Worm (Caenorhabditis elegans): ENCODE results near the gene R09A8.1.

The R09A8.1 gene

DNA sequence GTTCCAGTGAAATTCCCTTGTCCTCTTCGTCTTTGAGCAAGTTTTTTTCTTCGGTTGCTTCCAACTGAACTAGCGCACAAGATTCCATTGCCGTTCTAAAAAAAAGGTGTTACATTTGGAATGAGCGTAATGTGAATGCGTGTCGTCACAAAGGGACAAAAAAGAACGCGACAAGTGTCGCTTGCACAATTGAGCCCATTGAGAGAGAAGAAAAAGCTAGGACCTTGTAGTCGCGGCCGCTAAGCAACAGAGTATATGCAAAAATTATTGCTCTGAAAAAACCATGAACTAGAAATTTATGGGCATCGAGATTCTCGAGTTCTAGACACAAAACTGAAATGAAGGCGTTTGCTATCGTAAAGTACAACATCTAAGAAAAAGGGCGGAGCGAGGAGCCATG is 27.2 kb upstream of the R09A8.1 start, which contains the start of gene T24D5.2:
Gene T24D5.2, minus strand, starts transcription at position 101 of the 400 bp plus-strand sequence.
- TF ChIP-seq dpl-1 (GFP tag; optimal IDR thresholded peaks at IDR 0.05) (no peak), fkh-3 (tag; optimal IDR thresholded peaks at IDR 0.05) (no peak), snpc-3.4 (tag; optimal IDR thresholded peaks at IDR 0.05) (no peak), dpff-1 (tag; optimal IDR thresholded peaks at IDR 0.05) (no peak), lin-26 (GFP tag; IDR thresholded peaks at IDR 0.05) (no peak), ama-1 (optimal IDR thresholded peaks at IDR 0.05) (no peak), ama-1 (GFP tag; optimal IDR thresholded peaks at IDR 0.05) (no peak), B0261.1 (tag; optimal IDR thresholded peaks at IDR 0.05) (no peak), attf-6 (GFP tag; IDR thresholded peaks at IDR 0.05) (no peak), F22D6.2 (tag; optimal IDR thresholded peaks at IDR 0.05) (no peak), akir-1 (GFP tag; optimal IDR thresholded peaks at IDR 0.05) (no peak), ceh-58 (GFP tag; IDR thresholded peaks at IDR 0.05) (no peak), hlh-12 (tag; optimal IDR thresholded peaks at IDR 0.05) (no peak)

DNA sequence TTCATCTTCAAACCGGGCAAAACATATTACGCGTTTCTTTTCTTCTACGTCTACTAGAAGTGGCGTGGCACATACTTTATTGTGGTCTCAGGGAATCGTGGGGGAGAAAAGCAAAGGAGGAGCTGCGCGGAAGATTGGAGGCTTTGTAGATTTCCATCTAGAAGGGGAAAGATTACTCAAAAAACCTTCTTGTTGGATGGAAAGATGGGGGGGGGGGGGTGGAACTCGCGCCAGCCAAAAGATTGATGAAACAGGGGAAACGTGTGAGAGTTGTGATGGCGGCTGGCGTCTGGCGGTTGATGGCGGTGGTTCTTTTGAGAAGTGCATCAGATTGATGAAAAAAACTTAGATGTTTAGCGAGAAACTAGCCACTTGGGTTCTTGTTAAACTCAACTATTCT is 24.0 kb upstream of the R09A8.1 start:
- TF ChIP-seq hlh-26 (GFP tag; conservative IDR thresholded peaks at IDR 0.05) (no peak), chd-7 (tag; optimal IDR thresholded peaks at IDR 0.05) (no peak), nfyb-1 (GFP tag; IDR thresholded peaks at IDR 0.05) (no peak), madf-3 (GFP tag; IDR thresholded peaks at IDR 0.05) (no peak), akir-1 (GFP tag; optimal IDR thresholded peaks at IDR 0.05) (no peak), ztf-28 (GFP tag; IDR thresholded peaks at IDR 0.05) (no peak), Y53G8AR.9 (GFP tag; conservative IDR thresholded peaks at IDR 0.05) (no peak), F10E7.11 (tag; optimal IDR thresholded peaks at IDR 0.05) (no peak), F37B4.10 (GFP tag; IDR thresholded peaks at IDR 0.05) (no peak), ceh-40 (GFP tag; IDR thresholded peaks at IDR 0.05) (no peak), hmg-1.2 (GFP tag; IDR thresholded peaks at IDR 0.05) (no peak), F23B12.7 (tag; optimal IDR thresholded peaks at IDR 0.05; ENCODE audit: insufficient read depth) (no peak)

DNA sequence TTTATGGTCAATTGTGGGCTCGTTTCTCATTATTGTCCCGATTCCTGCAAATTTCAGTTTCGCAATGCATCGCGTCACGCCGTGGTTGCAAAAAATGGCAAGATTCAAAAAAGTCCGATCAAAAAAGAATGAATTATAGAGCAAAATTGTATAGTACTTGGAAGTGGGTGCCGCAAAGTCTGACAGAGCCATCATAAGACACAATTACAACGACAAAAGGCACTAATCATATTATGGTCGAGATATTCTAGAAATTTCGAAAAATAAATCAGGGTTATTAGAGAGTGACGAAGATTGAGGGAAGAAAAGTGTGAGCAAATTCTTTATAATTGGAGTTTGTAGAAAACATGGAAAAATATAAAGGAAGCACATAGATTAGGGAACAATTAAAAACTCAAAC is 18.3 kb upstream of the R09A8.1 start:
- TF ChIP-seq K12H6.12 (tag; optimal IDR thresholded peaks at IDR 0.05) (no peak), ztf-3 (GFP tag; optimal IDR thresholded peaks at IDR 0.05) (no peak), mel-28 (tag; optimal IDR thresholded peaks at IDR 0.05; ENCODE audit: borderline replicate concordance) (no peak), ceh-79 (tag; optimal IDR thresholded peaks at IDR 0.05) (no peak), bed-2 (GFP tag; IDR thresholded peaks at IDR 0.05) (no peak)

DNA sequence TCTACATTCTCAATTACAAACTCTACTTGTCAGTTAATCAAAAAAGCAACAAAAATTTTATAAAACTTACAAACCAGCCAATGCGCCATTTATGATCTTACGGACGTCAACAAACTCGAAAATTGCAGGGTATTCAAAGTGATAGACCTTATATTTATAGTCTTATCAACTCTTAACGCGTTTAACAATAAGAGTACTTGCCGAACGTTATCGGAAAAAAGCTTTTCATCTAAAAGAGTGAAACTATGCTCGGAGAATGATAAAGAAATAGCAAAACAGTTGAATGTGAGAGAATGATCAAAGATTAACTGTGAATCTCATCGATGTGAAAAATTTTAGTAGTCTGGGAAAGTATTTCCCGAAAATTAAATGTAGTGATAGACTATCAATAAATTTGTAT is 17.6 kb upstream of the R09A8.1 start:
- TF ChIP-seq nhr-80 (tag; optimal IDR thresholded peaks at IDR 0.05) (peak; percentile 74), lir-1 (GFP tag; conservative IDR thresholded peaks at IDR 0.05) (no peak), attf-3 (GFP tag; conservative IDR thresholded peaks at IDR 0.05) (no peak), ceh-100 (GFP tag; IDR thresholded peaks at IDR 0.05) (no peak), ceh-40 (GFP tag; IDR thresholded peaks at IDR 0.05) (no peak), snpc-1.3 (tag; optimal IDR thresholded peaks at IDR 0.05; ENCODE audit: insufficient read depth) (no peak)

DNA sequence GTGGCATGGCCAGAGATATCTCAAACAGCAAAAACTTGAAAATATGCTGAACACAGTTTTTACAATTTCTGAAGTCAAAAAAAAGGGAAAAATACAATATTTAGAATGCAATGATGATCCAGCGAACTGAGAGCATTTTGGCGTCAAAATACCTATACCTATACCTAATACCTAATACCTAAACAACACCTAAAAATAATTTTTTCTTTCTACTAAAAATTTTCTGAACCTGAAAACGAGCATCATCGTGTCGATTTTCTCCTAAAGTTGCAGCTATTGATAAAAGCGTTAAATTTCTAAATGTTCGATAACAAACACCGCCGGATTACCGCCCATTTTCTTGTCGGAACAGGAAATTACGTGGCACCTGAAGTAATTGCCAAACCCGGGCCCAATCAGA is 16.7 kb upstream of the R09A8.1 start, which contains the start of gene T24D5.4:
Gene T24D5.4, plus strand, starts transcription at position 301 of the 400 bp plus-strand sequence.
- TF ChIP-seq nfya-2 (GFP tag; IDR thresholded peaks at IDR 0.05), result no peak
